Worm (Caenorhabditis elegans): ENCODE measurements around the gene sru-28.
A peak's percentile ranks its signal among the peaks of the same experiment; 100 is the strongest.

The sru-28 gene

DNA sequence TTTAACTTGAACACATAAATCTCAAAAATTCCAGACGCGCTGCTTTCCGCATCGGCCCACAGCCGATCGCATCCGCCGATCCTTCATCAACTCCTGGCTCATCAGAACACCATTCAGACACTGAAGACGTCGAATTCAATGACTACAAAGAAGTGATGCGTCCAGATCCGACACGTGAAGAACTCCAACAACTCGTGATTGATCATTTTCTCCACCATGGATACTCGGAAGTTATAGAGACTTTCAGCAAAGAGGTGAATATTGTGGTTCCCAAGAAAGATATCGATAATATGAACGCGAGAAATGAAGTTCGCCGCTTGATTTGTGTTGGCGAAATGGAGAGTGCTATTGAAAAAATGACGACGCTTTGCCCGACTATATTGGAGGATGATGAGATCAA is 37.2 kb upstream of the sru-28 start:
- TF ChIP-seq ceh-13 (GFP tag; optimal IDR thresholded peaks at IDR 0.05) (no peak), tra-4 (tag; optimal IDR thresholded peaks at IDR 0.05) (no peak)

DNA sequence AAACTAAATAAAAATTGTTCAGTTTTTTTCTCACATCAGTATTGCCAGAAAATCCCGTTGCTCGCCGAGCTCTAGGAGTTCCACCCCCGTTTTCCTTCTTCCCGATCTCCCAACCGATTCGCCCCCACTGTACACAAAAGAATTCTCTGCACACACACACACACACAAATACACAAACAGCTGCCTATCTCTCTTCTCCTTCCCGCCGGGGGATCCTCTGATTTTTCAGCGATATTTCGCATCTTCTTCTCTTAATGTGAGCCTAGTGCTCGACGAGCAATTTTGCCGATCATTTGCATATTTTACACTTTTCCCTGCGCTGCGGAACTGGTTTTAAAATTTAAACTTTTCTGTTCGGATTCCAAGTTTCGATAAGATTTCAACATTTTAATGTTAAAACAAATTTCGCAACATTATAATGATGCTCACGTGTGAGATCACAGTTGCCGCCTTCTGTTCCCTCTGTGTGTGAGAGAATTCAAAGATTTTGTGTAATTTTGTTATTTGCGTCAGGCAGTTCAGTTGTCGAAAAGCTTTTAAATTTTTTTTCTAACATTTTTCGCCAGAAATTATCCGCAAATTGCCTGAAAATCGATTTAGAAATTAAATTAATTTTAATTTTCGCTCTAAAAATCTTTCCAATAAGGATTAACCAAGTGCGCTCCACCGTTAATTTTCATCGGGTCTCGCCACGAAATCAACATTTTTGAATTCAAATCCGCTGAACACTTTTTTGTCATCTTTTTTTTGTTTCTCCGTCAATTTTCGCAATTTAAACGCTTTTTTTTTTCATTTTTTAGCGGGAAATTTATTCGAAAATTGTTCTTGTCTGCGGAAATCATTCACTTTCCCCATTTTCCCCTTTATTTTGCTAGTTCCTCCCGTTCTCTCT is 34.8 kb upstream of the sru-28 start:
- TF ChIP-seq hmg-4 (GFP tag; optimal IDR thresholded peaks at IDR 0.05) (peak; percentile 46), hmbx-1 (tag; optimal IDR thresholded peaks at IDR 0.05) (no peak), tra-4 (tag; optimal IDR thresholded peaks at IDR 0.05) (no peak), F13C5.2 (tag; optimal IDR thresholded peaks at IDR 0.05) (no peak), ceh-36 (tag; optimal IDR thresholded peaks at IDR 0.05) (peak; percentile 6)

ce11 chrV:1471977-1472376 is 34.1 kb upstream of the sru-28 start:
- no peak for TF ChIP-seq aly-1 (tag; optimal IDR thresholded peaks at IDR 0.05)
- no peak for TF ChIP-seq sea-1 (GFP tag; conservative IDR thresholded peaks at IDR 0.05)
- no peak for TF ChIP-seq ama-1 (optimal IDR thresholded peaks at IDR 0.05)
- TF ChIP-seq tbx-11 (GFP tag; IDR thresholded peaks at IDR 0.05): no peak
- no peak for TF ChIP-seq scrt-1 (GFP tag; IDR thresholded peaks at IDR 0.05)
- TF ChIP-seq tbx-37 (GFP tag; conservative IDR thresholded peaks at IDR 0.05): no peak
- no peak for TF ChIP-seq ets-7 (tag; optimal IDR thresholded peaks at IDR 0.05)
- no peak for TF ChIP-seq hnd-1 (tag; optimal IDR thresholded peaks at IDR 0.05)
- TF ChIP-seq tra-4 (tag; optimal IDR thresholded peaks at IDR 0.05): no peak
- TF ChIP-seq pes-1 (GFP tag; IDR thresholded peaks at IDR 0.05): no peak
- TF ChIP-seq hmbx-1 (tag; optimal IDR thresholded peaks at IDR 0.05): no peak
- no peak for TF ChIP-seq hmg-4 (GFP tag; optimal IDR thresholded peaks at IDR 0.05)
- TF ChIP-seq ceh-36 (tag; optimal IDR thresholded peaks at IDR 0.05): no peak
- no peak for TF ChIP-seq B0310.2 (tag; optimal IDR thresholded peaks at IDR 0.05)
- no peak for TF ChIP-seq flt-1 (GFP tag; IDR thresholded peaks at IDR 0.05)
- TF ChIP-seq ceh-13 (GFP tag; optimal IDR thresholded peaks at IDR 0.05): no peak

DNA sequence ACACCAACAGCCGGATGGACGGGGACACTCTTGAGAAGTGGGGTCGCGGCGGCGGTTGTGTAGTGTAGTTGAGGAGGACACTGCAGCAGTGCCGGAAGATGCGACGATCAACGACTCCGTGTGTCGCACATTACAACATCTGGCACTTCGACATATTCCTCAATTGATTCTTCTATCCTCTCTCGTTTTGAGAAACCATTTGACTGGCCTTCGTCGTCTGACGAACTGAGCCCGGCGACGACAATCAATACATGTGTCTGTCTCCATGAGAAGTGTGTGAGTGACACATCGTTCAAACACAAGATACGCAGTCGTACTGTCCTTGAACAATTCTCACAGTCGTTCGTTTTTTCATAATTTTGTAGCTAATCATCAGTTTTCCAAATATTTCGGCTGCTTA is 33.5 kb upstream of the sru-28 start:
- TF ChIP-seq hmg-4 (GFP tag; optimal IDR thresholded peaks at IDR 0.05): peak; percentile 24
- TF ChIP-seq ets-7 (tag; optimal IDR thresholded peaks at IDR 0.05): no peak

ce11 chrV:1474486-1475125 is 31.5 kb upstream of the sru-28 start, which contains the start of the genes F53E2.2 and unc-60:
Gene F53E2.2, plus strand, starts transcription at chrV:1475086.
Gene unc-60, plus strand, starts transcription at chrV:1475086.
- TF ChIP-seq tra-4 (tag; optimal IDR thresholded peaks at IDR 0.05): no peak
- TF ChIP-seq scrt-1 (GFP tag; IDR thresholded peaks at IDR 0.05): no peak
- TF ChIP-seq B0310.2 (tag; optimal IDR thresholded peaks at IDR 0.05): no peak
- TF ChIP-seq tbx-37 (GFP tag; conservative IDR thresholded peaks at IDR 0.05): no peak
- no peak for TF ChIP-seq hmbx-1 (tag; optimal IDR thresholded peaks at IDR 0.05)
- peak; percentile 46; the same call in 1 of the 2 replicates for TF ChIP-seq flt-1 (GFP tag; IDR thresholded peaks at IDR 0.05)
- peak; percentile 29 for TF ChIP-seq F13C5.2 (tag; optimal IDR thresholded peaks at IDR 0.05)
- TF ChIP-seq sea-1 (GFP tag; conservative IDR thresholded peaks at IDR 0.05): no peak
- peak; percentile 12 for TF ChIP-seq ets-7 (tag; optimal IDR thresholded peaks at IDR 0.05)
- 0 out of 2 replicates have a peak, but pooled peaks have one; percentile 19 for TF ChIP-seq pes-1 (GFP tag; IDR thresholded peaks at IDR 0.05)
- TF ChIP-seq ceh-36 (tag; optimal IDR thresholded peaks at IDR 0.05): no peak
- peak; percentile 66 for TF ChIP-seq aly-1 (tag; optimal IDR thresholded peaks at IDR 0.05)
- TF ChIP-seq hmg-4 (GFP tag; optimal IDR thresholded peaks at IDR 0.05): peak; percentile 85
- TF ChIP-seq ama-1 (optimal IDR thresholded peaks at IDR 0.05): no peak
- TF ChIP-seq tbx-11 (GFP tag; IDR thresholded peaks at IDR 0.05): no peak
- no peak for TF ChIP-seq ceh-13 (GFP tag; optimal IDR thresholded peaks at IDR 0.05)
- no peak for TF ChIP-seq hnd-1 (tag; optimal IDR thresholded peaks at IDR 0.05)

ce11 chrV:1476284-1476792 is 29.8 kb upstream of the sru-28 start:
- no peak for TF ChIP-seq hnd-1 (tag; optimal IDR thresholded peaks at IDR 0.05)
- no peak for TF ChIP-seq ama-1 (optimal IDR thresholded peaks at IDR 0.05)
- no peak for TF ChIP-seq tbx-11 (GFP tag; IDR thresholded peaks at IDR 0.05)
- no peak for TF ChIP-seq tra-4 (tag; optimal IDR thresholded peaks at IDR 0.05)

DNA sequence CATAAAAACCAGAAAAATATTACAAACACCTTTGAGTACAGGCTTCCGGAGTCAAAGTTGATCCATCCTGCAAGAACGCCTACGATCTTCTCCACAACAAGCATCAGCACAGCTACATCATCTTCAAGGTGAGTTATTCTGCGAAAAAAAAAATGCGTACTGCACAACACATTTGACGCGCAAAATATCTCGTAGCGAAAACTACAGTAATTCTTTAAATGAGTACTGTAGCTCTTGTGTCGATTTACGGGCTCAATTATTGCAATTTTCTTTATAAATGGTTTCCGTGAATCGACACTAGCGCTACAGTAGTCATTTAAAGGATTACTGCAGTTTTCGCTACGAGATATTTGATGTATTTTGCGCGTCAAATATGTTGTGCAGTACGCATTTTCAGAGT is 29.3 kb upstream of the sru-28 start:
- no peak for TF ChIP-seq B0310.2 (tag; optimal IDR thresholded peaks at IDR 0.05)
- TF ChIP-seq pes-1 (GFP tag; IDR thresholded peaks at IDR 0.05): no peak
- TF ChIP-seq hmg-4 (GFP tag; optimal IDR thresholded peaks at IDR 0.05): no peak
- TF ChIP-seq sea-1 (GFP tag; conservative IDR thresholded peaks at IDR 0.05): no peak
- TF ChIP-seq ets-7 (tag; optimal IDR thresholded peaks at IDR 0.05): no peak
- no peak for TF ChIP-seq F13C5.2 (tag; optimal IDR thresholded peaks at IDR 0.05)

ce11 chrV:1480841-1481240 is 25.3 kb upstream of the sru-28 start:
- no peak for TF ChIP-seq pes-1 (GFP tag; IDR thresholded peaks at IDR 0.05)
- TF ChIP-seq flt-1 (GFP tag; IDR thresholded peaks at IDR 0.05): no peak
- TF ChIP-seq hmbx-1 (tag; optimal IDR thresholded peaks at IDR 0.05): no peak
- TF ChIP-seq B0310.2 (tag; optimal IDR thresholded peaks at IDR 0.05): no peak
- TF ChIP-seq ceh-36 (tag; optimal IDR thresholded peaks at IDR 0.05): no peak
- TF ChIP-seq sea-1 (GFP tag; conservative IDR thresholded peaks at IDR 0.05): no peak
- no peak for TF ChIP-seq ama-1 (optimal IDR thresholded peaks at IDR 0.05)
- no peak for TF ChIP-seq tbx-37 (GFP tag; conservative IDR thresholded peaks at IDR 0.05)
- no peak for TF ChIP-seq ceh-13 (GFP tag; optimal IDR thresholded peaks at IDR 0.05)
- TF ChIP-seq ets-7 (tag; optimal IDR thresholded peaks at IDR 0.05): no peak
- no peak for TF ChIP-seq tra-4 (tag; optimal IDR thresholded peaks at IDR 0.05)
- TF ChIP-seq scrt-1 (GFP tag; IDR thresholded peaks at IDR 0.05): no peak
- no peak for TF ChIP-seq aly-1 (tag; optimal IDR thresholded peaks at IDR 0.05)
- TF ChIP-seq hmg-4 (GFP tag; optimal IDR thresholded peaks at IDR 0.05): no peak
- no peak for TF ChIP-seq F13C5.2 (tag; optimal IDR thresholded peaks at IDR 0.05)
